Worm (Caenorhabditis elegans) whole organism, L4/young adult: Measurements from ENCODE around the gene gldi-2.

Source experiments
- W03F9.2 ChIP-seq: fragments of 150-350 bp; optimal IDR thresholded peaks from 2 replicates; lab custom pipeline; 2014; ENCODE audit warnings: missing biosample characterization, missing genetic modification characterization
- dao-5 ChIP-seq: sonication (generic microtip); optimal IDR thresholded peaks from 2 replicates; lab custom pipeline; 2016; ENCODE audit warnings: missing genotype, missing genetic modification characterization, moderate library complexity, missing compliant biosample characterization
- him-1 ChIP-seq: sonication (generic microtip); optimal IDR thresholded peaks from 2 replicates; lab custom pipeline; 2016; ENCODE audit warnings: missing genotype, missing genetic modification reagents, missing genetic modification characterization, missing compliant biosample characterization

DNA sequence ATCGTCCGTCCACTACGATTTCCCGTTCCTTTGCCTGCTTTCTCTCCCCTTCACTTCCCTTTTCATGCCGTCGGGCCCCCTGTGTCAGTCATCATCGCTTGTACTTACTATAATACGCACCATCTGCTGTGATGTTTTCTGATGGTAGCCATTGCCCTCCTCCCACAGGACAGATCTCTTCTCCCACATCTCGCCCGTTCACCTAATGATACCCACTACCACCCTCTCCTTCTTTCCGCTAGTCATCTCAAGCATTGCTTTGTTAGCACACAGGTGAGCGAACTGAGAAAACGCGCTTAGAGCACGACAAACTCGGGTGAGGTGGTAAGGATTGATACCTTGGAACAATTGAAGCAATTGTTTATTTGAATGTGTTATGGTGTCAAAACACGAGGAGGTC lies 47.7 kb downstream of the gldi-2 start:
- TF ChIP-seq W03F9.2 (tag; lab: Kevin White, UChicago), result no peak
- TF ChIP-seq dao-5 (tag; lab: Kevin White, UChicago), result no peak
- no peak for TF ChIP-seq him-1 (tag; lab: Kevin White, UChicago)
